Fruit fly (Drosophila melanogaster) whole organism, embryonic: ENCODE measurements around the gene CG17239.

ENCODE experiments used
- B-H2 ChIP-seq: fragments of 200-800 bp; sonication (Bioruptor generic); optimal IDR thresholded peaks from 2 replicates; lab custom pipeline; 2018; ENCODE audit warnings: missing biosample characterization, mild to moderate bottlenecking, missing genetic modification characterization
- CG11456 ChIP-seq: fragments of 200-800 bp; sonication (Bioruptor generic); IDR thresholded peaks from 3 replicates; pipeline ENCODE4 v1.3.6; 2022; ENCODE audit warnings: missing biosample characterization, missing genetic modification characterization
- CG12391 ChIP-seq: fragments of 200-800 bp; sonication (Bioruptor generic); optimal IDR thresholded peaks from 3 replicates; lab custom pipeline; 2018; ENCODE audit warnings: missing biosample characterization, mild to moderate bottlenecking, missing genetic modification characterization, moderate library complexity
- CG13123 ChIP-seq: fragments of 200-800 bp; sonication (Bioruptor generic); optimal IDR thresholded peaks from 2 replicates; lab custom pipeline; 2016; ENCODE audit warnings: missing biosample characterization, missing genetic modification characterization
- CG13296 ChIP-seq: fragments of 200-800 bp; sonication (Bioruptor generic); optimal IDR thresholded peaks from 3 replicates; lab custom pipeline; 2018; ENCODE audit warnings: missing biosample characterization, mild to moderate bottlenecking, missing genetic modification characterization
- CG15269 ChIP-seq: fragments of 200-800 bp; sonication (Bioruptor generic); optimal IDR thresholded peaks from 2 replicates; lab custom pipeline; 2018; ENCODE audit warnings: missing biosample characterization, mild to moderate bottlenecking, missing genetic modification characterization, moderate library complexity
- CG1832 ChIP-seq: fragments of 200-800 bp; sonication (Bioruptor generic); optimal IDR thresholded peaks from 2 replicates; lab custom pipeline; 2017; ENCODE audit warnings: missing biosample characterization, mild to moderate bottlenecking, missing genetic modification characterization, inconsistent platforms
- CG30020 ChIP-seq: fragments of 200-800 bp; optimal IDR thresholded peaks from 2 replicates; lab custom pipeline; 2019; ENCODE audit warnings: missing biosample characterization, mild to moderate bottlenecking, missing genetic modification characterization, moderate library complexity
- CG30431 ChIP-seq: fragments of 200-800 bp; sonication (Bioruptor generic); optimal IDR thresholded peaks from 2 replicates; lab custom pipeline; 2017; ENCODE audit warnings: missing biosample characterization, missing genetic modification characterization
- CG31388 ChIP-seq: fragments of 200-800 bp; sonication (Bioruptor generic); optimal IDR thresholded peaks from 2 replicates; lab custom pipeline; 2016; ENCODE audit warnings: missing biosample characterization, missing genetic modification characterization
- CG42726 ChIP-seq: fragments of 200-800 bp; sonication (Bioruptor generic); IDR thresholded peaks from 2 replicates; pipeline ENCODE4 v1.3.6; 2022; ENCODE audit warnings: missing biosample characterization, missing genetic modification characterization; ENCODE audit not compliant: partially characterized antibody
- CG7372 ChIP-seq: fragments of 200-800 bp; sonication (Bioruptor generic); IDR thresholded peaks from 2 replicates; pipeline ENCODE4 v1.3.6; 2022; ENCODE audit warnings: missing biosample characterization, missing genetic modification characterization
- CG7928 ChIP-seq: fragments of 200-800 bp; sonication (Bioruptor generic); optimal IDR thresholded peaks from 2 replicates; lab custom pipeline; 2017; ENCODE audit warnings: missing biosample characterization, mild to moderate bottlenecking, missing genetic modification characterization
- CTCF ChIP-seq: fragments of 200-800 bp; sonication (Bioruptor generic); optimal IDR thresholded peaks from 2 replicates; lab custom pipeline; 2017; ENCODE audit warnings: missing biosample characterization, mild to moderate bottlenecking, missing genetic modification characterization, moderate library complexity
- Dfd ChIP-seq, 2 experiments: fragments of >200 bp; optimal IDR thresholded peaks; 2 replicates each; lab custom pipeline; 2017; ENCODE audit warnings: missing biosample characterization in 2 of 2, missing genetic modification characterization in 2 of 2
- Dll ChIP-seq: fragments of 200-800 bp; sonication (Bioruptor generic); IDR thresholded peaks from 4 replicates; pipeline ENCODE4 v1.3.6; 2022; ENCODE audit warnings: missing biosample characterization, missing genetic modification characterization; ENCODE audit not compliant: partially characterized antibody
- HHEX ChIP-seq: fragments of 200-800 bp; sonication (Bioruptor generic); optimal IDR thresholded peaks from 3 replicates; lab custom pipeline; 2017; ENCODE audit warnings: missing biosample characterization, mild to moderate bottlenecking, missing genetic modification characterization, missing genetic modification reagents
- Hr39 ChIP-seq: fragments of >200 bp; optimal IDR thresholded peaks from 2 replicates; lab custom pipeline; 2017
- MBD-R2 ChIP-seq: fragments of 200-800 bp; sonication (Bioruptor generic); IDR thresholded peaks from 2 replicates; pipeline ENCODE4 v1.3.6; 2022; ENCODE audit warnings: missing biosample characterization, missing genetic modification characterization
- MESR4 ChIP-seq: fragments of 200-800 bp; sonication (Bioruptor generic); optimal IDR thresholded peaks from 2 replicates; lab custom pipeline; 2018; ENCODE audit warnings: missing biosample characterization, mild to moderate bottlenecking, missing genetic modification characterization, moderate library complexity
- NfI ChIP-seq: fragments of 200-800 bp; sonication (Bioruptor generic); optimal IDR thresholded peaks from 3 replicates; lab custom pipeline; 2018; ENCODE audit warnings: missing biosample characterization, mild to moderate bottlenecking, missing genetic modification characterization, moderate library complexity
- amos ChIP-seq: fragments of 200-800 bp; sonication (Bioruptor generic); IDR thresholded peaks from 2 replicates; pipeline ENCODE4 v1.3.6; 2022; ENCODE audit warnings: missing biosample characterization, missing genetic modification characterization; ENCODE audit not compliant: partially characterized antibody
- bigmax ChIP-seq: fragments of 200-800 bp; sonication (Bioruptor generic); optimal IDR thresholded peaks from 2 replicates; lab custom pipeline; 2018; ENCODE audit warnings: missing biosample characterization, mild to moderate bottlenecking, missing genetic modification characterization
- dmrt99B ChIP-seq: fragments of 200-800 bp; sonication (Bioruptor generic); optimal IDR thresholded peaks from 2 replicates; lab custom pipeline; 2018; ENCODE audit warnings: missing biosample characterization, mild to moderate bottlenecking, missing genetic modification characterization, moderate library complexity
- ems ChIP-seq: fragments of 200-800 bp; sonication (Bioruptor generic); optimal IDR thresholded peaks from 3 replicates; lab custom pipeline; 2016; ENCODE audit warnings: missing biosample characterization, missing genetic modification characterization
- esg ChIP-seq: fragments of 200-800 bp; sonication (Bioruptor generic); conservative IDR thresholded peaks from 2 replicates; pipeline ENCODE4 v1.3.6; 2022; ENCODE audit warnings: missing biosample characterization, missing genetic modification characterization
- gcm ChIP-seq: fragments of 200-800 bp; sonication (Bioruptor generic); optimal IDR thresholded peaks from 2 replicates; lab custom pipeline; 2019; ENCODE audit warnings: missing biosample characterization, mild to moderate bottlenecking, missing genetic modification characterization, moderate library complexity
- gsb ChIP-seq: fragments of 200-800 bp; sonication (Bioruptor generic); IDR thresholded peaks from 2 replicates; pipeline ENCODE4 v1.3.6; 2022; ENCODE audit warnings: missing biosample characterization, missing genetic modification characterization
- ham ChIP-seq: fragments of 200-800 bp; sonication (Bioruptor generic); IDR thresholded peaks from 2 replicates; pipeline ENCODE4 v1.3.6; 2022; ENCODE audit warnings: missing biosample characterization, missing genetic modification characterization
- her ChIP-seq: fragments of 200-800 bp; sonication (Bioruptor generic); optimal IDR thresholded peaks from 2 replicates; lab custom pipeline; 2016; ENCODE audit warnings: missing biosample characterization, missing genetic modification characterization
- lbe ChIP-seq: fragments of 200-800 bp; sonication (Bioruptor generic); optimal IDR thresholded peaks from 2 replicates; lab custom pipeline; 2016; ENCODE audit warnings: missing biosample characterization, mild to moderate bottlenecking, missing genetic modification characterization
- nerfin-2 ChIP-seq: fragments of 200-800 bp; sonication (Bioruptor generic); IDR thresholded peaks from 2 replicates; pipeline ENCODE4 v1.3.6; 2022; ENCODE audit warnings: missing biosample characterization, missing genetic modification characterization; ENCODE audit not compliant: partially characterized antibody
- ranshi ChIP-seq: fragments of 200-800 bp; sonication (Bioruptor generic); IDR thresholded peaks from 2 replicates; pipeline ENCODE4 v1.3.6; 2022; ENCODE audit warnings: missing biosample characterization, missing genetic modification characterization
- run ChIP-seq: fragments of 200-800 bp; sonication (Bioruptor generic); optimal IDR thresholded peaks from 3 replicates; lab custom pipeline; 2018; ENCODE audit warnings: missing biosample characterization, mild to moderate bottlenecking, missing genetic modification characterization
- sc ChIP-seq, 3 experiments: fragments of >200 bp in 2 of 3; fragments of 200-800 bp in 1 of 3; sonication (Bioruptor generic) in 1 of 3; optimal IDR thresholded peaks; 2 replicates in 2 of 3; 3 replicates in 1 of 3; lab custom pipeline; 2017; ENCODE audit warnings: mild to moderate bottlenecking in 1 of 3, missing biosample characterization in 1 of 3, missing genetic modification characterization in 1 of 3, missing genetic modification reagents in 1 of 3
- sisA ChIP-seq: fragments of 200-800 bp; sonication (Bioruptor generic); IDR thresholded peaks from 2 replicates; pipeline ENCODE4 v1.3.6; 2022; ENCODE audit warnings: missing biosample characterization, missing genetic modification characterization
- trem ChIP-seq: fragments of 200-800 bp; optimal IDR thresholded peaks from 3 replicates; lab custom pipeline; 2019; ENCODE audit warnings: missing biosample characterization, mild to moderate bottlenecking, missing genetic modification characterization, moderate library complexity
- twi ChIP-seq: fragments of 200-800 bp; optimal IDR thresholded peaks from 2 replicates; lab custom pipeline; 2019; ENCODE audit warnings: missing biosample characterization, mild to moderate bottlenecking, missing genetic modification characterization, moderate library complexity
- yki ChIP-seq: fragments of >200 bp; optimal IDR thresholded peaks from 3 replicates; lab custom pipeline; 2018

Gene CG17239

DNA sequence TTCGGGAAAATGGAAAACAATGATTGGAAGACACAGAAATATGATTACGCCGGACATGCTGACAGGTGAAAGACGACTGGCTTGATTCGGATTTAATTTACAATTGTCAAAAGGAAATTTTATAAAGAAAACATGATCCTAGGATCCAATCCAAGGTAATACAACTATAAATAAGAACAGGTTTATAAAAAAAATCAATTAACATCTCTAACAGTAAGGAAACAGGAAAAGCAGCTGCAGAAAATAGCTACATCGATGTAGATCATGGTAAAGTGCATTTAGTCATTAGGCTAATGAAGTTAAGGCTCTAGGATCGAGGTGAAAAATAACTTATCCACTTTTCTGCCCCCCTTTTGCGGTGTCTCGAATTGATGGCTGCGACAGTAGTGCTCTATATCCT is 37.2 kb upstream of the CG17239 start, which contains the start of gene CG17237:
CG17237 (minus strand) TSS at position 101 of the 400 bp plus-strand sequence.
- TF ChIP-seq run (tag; lab: Kevin White, UChicago) (no peak), nerfin-2 (GFP tag; lab: Robert Waterston, UW) (no peak), CTCF (GFP tag; lab: Kevin White, UChicago) (no peak), gsb (GFP tag; lab: Robert Waterston, UW) (no peak), CG13123 (GFP tag; lab: Kevin White, UChicago) (no peak), CG11456 (GFP tag; lab: Robert Waterston, UW) (no peak)

DNA sequence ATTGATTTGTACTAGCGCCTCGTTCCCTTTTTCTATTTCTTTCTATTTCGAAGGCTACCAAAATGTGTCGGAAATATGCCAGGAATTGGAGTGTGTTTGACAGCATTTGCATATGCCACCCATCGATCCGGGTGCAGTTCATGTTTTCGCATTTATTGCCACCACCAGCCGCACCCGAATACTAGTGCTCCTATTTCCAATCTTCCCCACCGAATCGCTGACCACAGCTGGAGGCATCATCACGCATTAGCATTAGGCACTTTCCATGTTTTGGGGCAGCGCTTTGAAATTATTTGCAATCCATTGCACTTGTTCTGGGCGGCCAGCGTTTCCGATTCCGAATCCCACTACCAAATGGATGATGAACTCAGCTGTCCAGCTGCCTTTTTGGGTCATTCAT is 35.7 kb upstream of the CG17239 start, which contains the start of gene CG42658:
CG42658 (minus strand) TSS at position 101 of the 400 bp plus-strand sequence.
- TF ChIP-seq CG42726 (GFP tag; lab: Robert Waterston, UW) (no peak), ham (no peak), yki (lab: Kevin White, UChicago) (no peak), CG12391 (tag; lab: Kevin White, UChicago) (no peak), ranshi (GFP tag; lab: Robert Waterston, UW) (no peak), CG30020 (tag; lab: Kevin White, UChicago) (no peak), MESR4 (no peak), trem (tag; lab: Kevin White, UChicago) (no peak), Dll (no peak), Hr39 (no peak), HHEX (GFP tag; lab: Kevin White, UChicago) (no peak), ems (GFP tag; lab: Kevin White, UChicago) (no peak), CG7928 (no peak), her (GFP tag; lab: Kevin White, UChicago) (no peak), sc (optimal IDR thresholded peaks at IDR 0.05; lab: Kevin White, UChicago) (no peak), sc (GFP tag; optimal IDR thresholded peaks at IDR 0.05; lab: Kevin White, UChicago) (no peak)

DNA sequence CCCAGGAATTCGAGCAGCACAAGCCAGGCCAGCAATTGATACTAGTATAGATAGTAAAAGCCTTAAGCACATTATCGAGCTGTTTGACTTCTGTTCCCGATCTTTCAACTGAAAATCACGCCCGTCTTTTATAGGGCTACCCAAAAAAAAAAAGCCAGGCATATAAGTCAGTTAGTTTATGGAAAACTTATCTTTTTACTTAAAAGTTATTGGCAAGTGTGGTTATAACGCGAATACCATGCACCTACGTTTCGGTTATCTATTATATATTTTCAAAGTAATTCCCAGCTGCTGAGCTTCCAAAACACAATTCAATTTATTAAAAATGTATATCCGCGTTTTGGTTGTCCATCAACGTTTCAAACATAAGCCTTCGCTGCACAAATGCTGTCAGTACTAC is 34.6 kb upstream of the CG17239 start, which contains the start of gene CG31681:
CG31681 (minus strand) TSS at position 101 of the 400 bp plus-strand sequence.
- no peak for TF ChIP-seq lbe (GFP tag; lab: Kevin White, UChicago)
- TF ChIP-seq NfI: no peak
- no peak for TF ChIP-seq MBD-R2 (GFP tag; lab: Robert Waterston, UW)
- no peak for TF ChIP-seq dmrt99B (tag; lab: Kevin White, UChicago)
- TF ChIP-seq CG13296: no peak
- TF ChIP-seq esg (GFP tag; lab: Robert Waterston, UW): no peak
- TF ChIP-seq gcm (GFP tag; lab: Kevin White, UChicago): no peak
- no peak for TF ChIP-seq CG30431 (GFP tag; lab: Kevin White, UChicago)
- TF ChIP-seq B-H2: no peak
- no peak for TF ChIP-seq bigmax (GFP tag; lab: Kevin White, UChicago)
- TF ChIP-seq Dfd (GFP tag; optimal IDR thresholded peaks at IDR 0.05; lab: Kevin White, UChicago): no peak
- TF ChIP-seq sisA: no peak
- no peak for TF ChIP-seq twi
- TF ChIP-seq CG31388: no peak
- no peak for TF ChIP-seq CG1832 (GFP tag; lab: Kevin White, UChicago)
- TF ChIP-seq CG15269 (tag; lab: Kevin White, UChicago): no peak
- TF ChIP-seq CG7372 (GFP tag; lab: Robert Waterston, UW): no peak

DNA sequence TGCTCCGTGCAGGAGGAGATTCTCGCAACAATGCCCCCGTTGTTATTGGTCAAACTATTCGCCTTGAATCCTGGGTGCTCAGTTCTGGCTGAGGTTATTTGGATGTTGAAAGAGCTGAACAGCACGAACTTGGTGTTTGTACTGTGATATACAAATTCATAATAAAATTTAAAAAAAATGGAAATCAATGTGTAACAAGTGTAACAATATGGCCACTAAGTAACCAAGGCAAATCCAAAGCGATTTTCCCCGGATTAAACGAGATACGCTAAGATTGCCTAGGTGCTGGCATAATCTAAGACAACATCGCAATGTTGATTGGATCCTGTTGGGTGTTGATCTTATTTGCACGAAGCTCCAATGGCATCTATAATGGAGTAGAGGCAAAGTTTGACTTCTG is 32.7 kb upstream of the CG17239 start, which contains the start of gene CG4271:
CG4271 (plus strand) TSS at position 301 of the 400 bp plus-strand sequence.
- TF ChIP-seq amos: no peak
